Worm (Caenorhabditis elegans) whole organism, L4 larva: Measurements from ENCODE around the gene dmsr-11.

Experiments
- F44E2.7 ChIP-seq: fragments of 200-800 bp; sonication (Bioruptor generic); IDR thresholded peaks from 2 replicates; pipeline ENCODE4 v2.1.2; 2022; ENCODE audit warnings: missing genetic modification characterization, missing compliant biosample characterization
- ama-1 ChIP-seq: fragments of 150-350 bp; optimal IDR thresholded peaks from 2 replicates; lab custom pipeline; 2014; ENCODE audit warnings: inconsistent platforms, mixed read lengths
- hmg-1.1 ChIP-seq: fragments of 200-800 bp; sonication (Bioruptor generic); IDR thresholded peaks from 2 replicates; pipeline ENCODE4 v1.3.6; 2022; ENCODE audit warnings: missing genetic modification reagents, missing genetic modification characterization, missing compliant biosample characterization
- jun-1 ChIP-seq: fragments of 150-350 bp; optimal IDR thresholded peaks from 2 replicates; lab custom pipeline; 2014; ENCODE audit warnings: missing biosample characterization, missing genetic modification reagents, missing genetic modification characterization
- lsy-2 ChIP-seq, 2 experiments: fragments of 150-350 bp in 1 of 2; sonication (generic microtip) in 1 of 2; optimal IDR thresholded peaks; 2 replicates each; lab custom pipeline; 2014 to 2017; ENCODE audit warnings: missing biosample characterization in 2 of 2, missing genetic modification characterization in 2 of 2
- spr-1 ChIP-seq: sonication (generic microtip); optimal IDR thresholded peaks from 2 replicates; lab custom pipeline; 2016; ENCODE audit warnings: mild to moderate bottlenecking, missing genetic modification characterization, missing compliant biosample characterization

DNA sequence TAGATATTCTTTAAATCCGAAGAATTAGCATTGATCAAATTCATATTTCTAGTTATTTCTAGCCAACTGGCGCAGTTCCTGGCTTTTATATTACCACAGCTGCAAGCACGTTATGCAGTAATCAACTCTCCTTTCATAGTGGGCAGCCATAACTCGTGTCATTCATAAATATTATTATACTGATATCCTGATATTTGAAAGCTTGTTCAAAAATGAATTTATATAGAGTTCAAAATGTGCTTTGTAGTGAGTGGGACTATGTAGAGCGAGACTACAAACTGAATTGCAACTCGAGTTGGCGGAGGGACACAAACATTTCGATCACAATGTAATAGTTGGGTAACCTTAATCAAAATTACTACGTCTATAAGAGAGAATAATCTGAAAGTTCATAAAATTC, 32.2 kb downstream of the dmsr-11 start, which contains the start of gene srh-30:
- TF ChIP-seq hmg-1.1 (GFP tag; lab: Robert Waterston, UW) (no peak), F44E2.7 (GFP tag; lab: Robert Waterston, UW) (no peak), spr-1 (no peak), ama-1 (lab: Kevin White, UChicago) (no peak), jun-1 (tag; lab: Kevin White, UChicago) (no peak), lsy-2 (tag; optimal IDR thresholded peaks at IDR 0.05; lab: Kevin White, UChicago) (no peak)
